Worm (Caenorhabditis elegans) whole organism, late embryonic: ENCODE measurements around the gene C04G6.13.

ENCODE experiments used
- T23F11.4 ChIP-seq: fragments of 200-800 bp; sonication (Bioruptor generic); optimal IDR thresholded peaks from 2 replicates; lab custom pipeline; 2018; ENCODE audit warnings: mild to moderate bottlenecking, missing genetic modification characterization, missing compliant biosample characterization
- Y22D7AL.16 ChIP-seq: sonication (generic microtip); optimal IDR thresholded peaks from 2 replicates; lab custom pipeline; 2016; ENCODE audit warnings: missing genetic modification characterization, missing compliant biosample characterization
- ceh-2 ChIP-seq: sonication (generic microtip); optimal IDR thresholded peaks from 2 replicates; lab custom pipeline; 2016; ENCODE audit warnings: missing genotype, missing genetic modification characterization, missing compliant biosample characterization
- dve-1 ChIP-seq: sonication (generic microtip); optimal IDR thresholded peaks from 2 replicates; lab custom pipeline; 2017; ENCODE audit warnings: antibody characterized with exemption, mild to moderate bottlenecking, missing genetic modification characterization, missing compliant biosample characterization
- elt-2 ChIP-seq: sonication (generic microtip); optimal IDR thresholded peaks from 2 replicates; lab custom pipeline; 2016; ENCODE audit warnings: missing genetic modification reagents, missing genetic modification characterization, missing compliant biosample characterization
- elt-4 ChIP-seq: sonication (generic microtip); optimal IDR thresholded peaks from 2 replicates; lab custom pipeline; 2016; ENCODE audit warnings: missing genetic modification characterization, missing compliant biosample characterization
- hlh-15 ChIP-seq: sonication (generic microtip); optimal IDR thresholded peaks from 2 replicates; lab custom pipeline; 2016; ENCODE audit warnings: missing genetic modification characterization, missing compliant biosample characterization
- madf-2 ChIP-seq: sonication (generic microtip); optimal IDR thresholded peaks from 2 replicates; lab custom pipeline; 2017; ENCODE audit warnings: missing genetic modification characterization, missing compliant biosample characterization
- pros-1 ChIP-seq: fragments of 150-350 bp; optimal IDR thresholded peaks from 2 replicates; lab custom pipeline; 2014; ENCODE audit warnings: missing biosample characterization, missing genetic modification reagents, missing genetic modification characterization
- sox-2 ChIP-seq: fragments of 200-800 bp; sonication (Bioruptor generic); IDR thresholded peaks from 2 replicates; pipeline ENCODE4 v1.3.6; 2022; ENCODE audit warnings: missing genetic modification reagents, missing genetic modification characterization, missing compliant biosample characterization
- tbx-2 ChIP-seq: sonication (generic microtip); optimal IDR thresholded peaks from 2 replicates; lab custom pipeline; 2016; ENCODE audit warnings: missing genetic modification characterization, missing compliant biosample characterization
- tbx-7 ChIP-seq: sonication (generic microtip); optimal IDR thresholded peaks from 2 replicates; lab custom pipeline; 2016; ENCODE audit warnings: missing genotype, missing genetic modification characterization, missing compliant biosample characterization

C04G6.13 gene

DNA sequence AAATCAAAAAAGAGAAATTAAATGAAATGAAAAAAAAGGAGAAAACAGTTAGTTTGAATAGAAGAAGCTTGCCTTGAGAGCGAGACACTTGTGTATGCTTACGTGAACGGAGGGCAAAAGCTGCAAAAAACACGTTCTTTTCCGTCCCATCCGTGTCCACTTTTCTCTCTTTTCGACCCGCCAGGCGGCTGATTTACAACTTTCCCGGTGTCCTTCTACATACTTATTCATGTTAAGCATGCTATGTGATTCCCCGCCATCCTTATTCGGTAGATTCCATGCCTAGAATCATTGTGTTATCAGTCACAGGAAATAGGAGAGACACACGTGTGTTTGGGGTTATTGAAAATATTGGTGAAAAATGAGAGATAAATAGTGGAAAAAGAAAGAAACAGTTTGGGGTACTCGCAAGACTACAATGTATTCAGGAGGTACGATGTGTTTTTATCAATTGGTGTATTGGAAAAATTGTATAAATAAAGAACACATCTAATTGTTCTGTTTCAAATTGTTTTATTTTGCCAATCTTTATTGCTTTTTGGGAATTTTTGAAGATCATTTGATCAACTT, 48.0 kb downstream of the C04G6.13 start, which contains the start of gene nas-29:
nas-29 (minus strand) TSS at position 92 of the 570 bp plus-strand sequence.
- TF ChIP-seq T23F11.4 (GFP tag; lab: Kevin White, UChicago) (no peak), elt-2 (tag; lab: Kevin White, UChicago) (peak; percentile 65), hlh-15 (no peak)

DNA sequence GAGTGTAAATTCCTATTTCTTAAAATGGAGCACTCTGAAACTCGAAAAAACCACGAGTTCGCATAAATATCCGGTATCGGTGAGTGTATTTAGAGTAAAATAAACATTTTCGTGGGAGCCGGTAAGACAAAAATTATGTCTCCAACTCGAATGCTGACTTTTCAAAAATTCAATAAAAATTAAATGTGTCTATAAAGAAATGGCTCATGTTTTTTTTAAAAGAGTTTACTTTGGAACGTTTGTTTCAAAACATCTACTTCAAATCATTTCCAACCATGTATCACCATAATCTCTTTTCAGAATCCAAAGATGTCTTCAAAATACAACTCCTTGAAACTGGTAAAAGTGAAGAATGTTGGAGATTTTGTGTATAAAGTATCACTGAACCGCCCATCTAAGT, 48.6 kb downstream of the C04G6.13 start, which contains the start of gene F58A6.1:
F58A6.1 (plus strand) TSS at position 301 of the 400 bp plus-strand sequence.
- no peak for TF ChIP-seq pros-1 (tag; lab: Kevin White, UChicago)
- TF ChIP-seq madf-2 (tag; lab: Kevin White, UChicago), result no peak
- no peak for TF ChIP-seq elt-4 (tag; lab: Kevin White, UChicago)
- TF ChIP-seq tbx-7 (tag; lab: Kevin White, UChicago), result no peak
- TF ChIP-seq ceh-2 (tag; lab: Kevin White, UChicago), result no peak
- TF ChIP-seq tbx-2 (tag; lab: Kevin White, UChicago), result no peak
- TF ChIP-seq Y22D7AL.16 (tag; lab: Kevin White, UChicago), result no peak
- TF ChIP-seq dve-1 (tag; lab: Kevin White, UChicago), result no peak
- TF ChIP-seq sox-2 (GFP tag; lab: Robert Waterston, UW), result no peak
